Fruit fly (Drosophila melanogaster): Measurements from ENCODE around the gene CG13950.

Gene CG13950

DNA sequence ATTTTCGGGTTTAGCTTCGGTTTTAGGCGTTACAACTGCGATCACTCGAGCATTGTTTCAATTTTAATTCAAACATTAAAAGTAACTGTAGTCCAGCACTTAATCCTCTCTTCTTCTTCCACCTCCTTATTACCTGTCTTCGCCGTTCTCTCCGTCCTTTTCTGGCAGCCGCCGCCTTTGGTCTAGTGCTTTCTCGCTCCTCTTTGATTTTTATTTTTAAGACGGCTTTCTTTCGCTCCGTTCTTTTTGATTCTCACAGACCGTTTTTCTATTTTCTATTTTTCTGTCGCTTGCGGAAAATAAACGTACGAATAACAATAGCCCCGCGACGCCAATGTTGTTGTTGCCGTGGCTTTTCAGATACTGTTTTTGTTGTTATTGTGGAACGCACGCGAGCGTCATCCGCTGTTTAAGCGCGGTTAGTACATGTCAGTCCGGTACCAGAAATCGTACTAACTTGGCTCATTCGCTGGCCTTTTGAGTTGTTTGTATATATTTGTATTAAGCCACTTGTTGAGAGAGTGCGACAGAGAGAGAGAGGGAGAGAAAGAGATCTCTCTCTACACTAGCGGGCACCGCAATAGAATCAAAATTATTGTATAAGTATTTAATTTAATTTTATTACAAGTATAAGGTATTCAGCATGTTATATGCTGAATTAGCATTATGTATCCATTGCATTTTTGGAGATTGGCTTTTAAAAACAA lies 8.1 kb downstream of the CG13950 start, which contains the start of gene aru (continued):
- TF ChIP-seq ken (GFP tag; IDR thresholded peaks at IDR 0.05): 0 out of 3 replicates have a peak, but pooled peaks have one; percentile 5
- peak; percentile 51 for TF ChIP-seq CG17359 (tag; optimal IDR thresholded peaks at IDR 0.05)
- TF ChIP-seq slou (GFP tag; optimal IDR thresholded peaks at IDR 0.05): no peak
- no peak for TF ChIP-seq fru (optimal IDR thresholded peaks at IDR 0.05)
- no peak for TF ChIP-seq CG31388 (GFP tag; optimal IDR thresholded peaks at IDR 0.05)
- TF ChIP-seq gce (GFP tag; IDR thresholded peaks at IDR 0.05): no peak
- peak; percentile 1 for TF ChIP-seq gsb-n (tag; optimal IDR thresholded peaks at IDR 0.05)
- no peak for TF ChIP-seq shn (GFP tag; optimal IDR thresholded peaks at IDR 0.05)
- TF ChIP-seq mld (GFP tag; IDR thresholded peaks at IDR 0.05; ENCODE audit: partially characterized antibody): no peak
- TF ChIP-seq CG18764 (GFP tag; optimal IDR thresholded peaks at IDR 0.05): no peak
- TF ChIP-seq repo (GFP tag; optimal IDR thresholded peaks at IDR 0.05): peak; percentile 3
- TF ChIP-seq CG16815 (GFP tag; optimal IDR thresholded peaks at IDR 0.05): no peak
- peak; percentile 13; the same call in 1 of the 2 replicates for TF ChIP-seq ato (GFP tag; IDR thresholded peaks at IDR 0.05; ENCODE audit: partially characterized antibody)
- no peak for TF ChIP-seq CG17802 (tag; optimal IDR thresholded peaks at IDR 0.05)
- TF ChIP-seq MTF-1 (GFP tag; optimal IDR thresholded peaks at IDR 0.05; ENCODE audit: borderline replicate concordance): peak; percentile 24
- no peak for TF ChIP-seq abd-A (tag; optimal IDR thresholded peaks at IDR 0.05)
- no peak for TF ChIP-seq CG10321 (GFP tag; IDR thresholded peaks at IDR 0.05)
- TF ChIP-seq her (GFP tag; optimal IDR thresholded peaks at IDR 0.05): no peak
- no peak for TF ChIP-seq Abd-B (GFP tag; optimal IDR thresholded peaks at IDR 0.05)
- TF ChIP-seq CG8924 (tag; optimal IDR thresholded peaks at IDR 0.05): peak; percentile 28
- TF ChIP-seq Pdp1 (GFP tag; optimal IDR thresholded peaks at IDR 0.05): peak in 1 of 2 experiments; percentile 23
- TF ChIP-seq Ssrp (tag; optimal IDR thresholded peaks at IDR 0.05): no peak
- TF ChIP-seq CG11247 (GFP tag; IDR thresholded peaks at IDR 0.05): no peak
- peak; percentile 24; the same call in 1 of the 2 replicates for TF ChIP-seq CG17328 (GFP tag; IDR thresholded peaks at IDR 0.05)
- TF ChIP-seq sr (GFP tag; IDR thresholded peaks at IDR 0.05): no peak
- TF ChIP-seq pzg (GFP tag; optimal IDR thresholded peaks at IDR 0.05): no peak
- TF ChIP-seq Vsx1 (GFP tag; optimal IDR thresholded peaks at IDR 0.05): peak; percentile 9
- TF ChIP-seq CG6272 (GFP tag; IDR thresholded peaks at IDR 0.05): no peak
- no peak for TF ChIP-seq CG1647 (GFP tag; optimal IDR thresholded peaks at IDR 0.05)
- TF ChIP-seq ranshi (GFP tag; IDR thresholded peaks at IDR 0.05): peak; percentile 32; the same call in 1 of the 2 replicates
- TF ChIP-seq CG13894 (tag; optimal IDR thresholded peaks at IDR 0.05): peak; percentile 38
- no peak for TF ChIP-seq CkIIα-i1 (GFP tag; IDR thresholded peaks at IDR 0.05)
- no peak for TF ChIP-seq sqz (GFP tag; optimal IDR thresholded peaks at IDR 0.05)
- no peak for TF ChIP-seq CG9437 (GFP tag; optimal IDR thresholded peaks at IDR 0.05)
- no peak for TF ChIP-seq stwl (tag; optimal IDR thresholded peaks at IDR 0.05)
- TF ChIP-seq CG10366 (GFP tag; IDR thresholded peaks at IDR 0.05): no peak
- TF ChIP-seq aop (GFP tag; IDR thresholded peaks at IDR 0.05): no peak
- TF ChIP-seq croc (GFP tag; conservative IDR thresholded peaks at IDR 0.05): no peak
- TF ChIP-seq Hsf (GFP tag; optimal IDR thresholded peaks at IDR 0.05): no peak
- TF ChIP-seq Fer1 (GFP tag; optimal IDR thresholded peaks at IDR 0.05): peak; percentile 47
- no peak for TF ChIP-seq Atf3 (GFP tag; optimal IDR thresholded peaks at IDR 0.05)
- peak; percentile 37 for TF ChIP-seq HHEX (GFP tag; optimal IDR thresholded peaks at IDR 0.05)
- TF ChIP-seq pho (GFP tag; optimal IDR thresholded peaks at IDR 0.05): no peak
- no peak for TF ChIP-seq CG4404 (GFP tag; IDR thresholded peaks at IDR 0.05)
- 0 out of 2 replicates have a peak, but pooled peaks have one; percentile 30 for TF ChIP-seq stc (GFP tag; IDR thresholded peaks at IDR 0.05)
- no peak; the same call in 2 of the 3 replicates for TF ChIP-seq B-H1 (GFP tag; IDR thresholded peaks at IDR 0.05)
- no peak for TF ChIP-seq CG2889 (GFP tag; IDR thresholded peaks at IDR 0.05)
- peak; percentile 23; the same call in 1 of the 3 replicates for TF ChIP-seq Aef1 (GFP tag; IDR thresholded peaks at IDR 0.05)
- no peak for TF ChIP-seq dm (GFP tag; optimal IDR thresholded peaks at IDR 0.05)
- TF ChIP-seq Side (GFP tag; optimal IDR thresholded peaks at IDR 0.05): no peak
- TF ChIP-seq CG2199 (GFP tag; IDR thresholded peaks at IDR 0.05): no peak

Data from whole organism, embryonic.